Fruit fly (Drosophila melanogaster) whole organism, wandering third instar larva: Measurements from ENCODE around the gene CG15153.

Experiments
- HLH106 ChIP-seq: fragments of 200-800 bp; optimal IDR thresholded peaks from 3 replicates; lab custom pipeline; 2019; ENCODE audit warnings: missing biosample characterization, mild to moderate bottlenecking, missing genetic modification characterization, moderate library complexity
- Rel ChIP-seq, 2 experiments: fragments of 200-800 bp; sonication (Bioruptor generic) in 1 of 2; optimal IDR thresholded peaks; 2 replicates in 1 of 2; 3 replicates in 1 of 2; lab custom pipeline; 2016 to 2019; ENCODE audit warnings: mild to moderate bottlenecking in 2 of 2, missing biosample characterization in 2 of 2, missing genetic modification characterization in 2 of 2, moderate library complexity in 1 of 2
- dsf ChIP-seq: sonication (Bioruptor generic); optimal IDR thresholded peaks from 2 replicates; lab custom pipeline; 2016; ENCODE audit warnings: missing biosample characterization, missing genetic modification characterization, borderline replicate concordance
- psq ChIP-seq: fragments of 200-800 bp; sonication (Bioruptor generic); optimal IDR thresholded peaks from 3 replicates; lab custom pipeline; 2017; ENCODE audit warnings: missing biosample characterization, mild to moderate bottlenecking, missing genetic modification characterization, moderate library complexity

dm6 chr2L:18140544-18140943 lies 48.5 kb upstream of the CG15153 start:
- TF ChIP-seq psq = no peak
- no peak for TF ChIP-seq Rel (GFP tag; optimal IDR thresholded peaks at IDR 0.05; lab: Kevin White, UChicago)
- TF ChIP-seq Rel (tag; optimal IDR thresholded peaks at IDR 0.05; lab: Kevin White, UChicago) = no peak
- no peak for TF ChIP-seq HLH106 (tag; lab: Kevin White, UChicago)
- no peak for TF ChIP-seq dsf
